Fruit fly (Drosophila melanogaster): ENCODE results near the gene Sugb.
A peak's percentile ranks its signal among the peaks of the same experiment; 100 is the strongest.

Sugb gene

dm6 chr3L:11683819-11684521 lies at the start of gene Sugb (continued):
- TF ChIP-seq NC2β (GFP tag; optimal IDR thresholded peaks at IDR 0.05) = no peak
- no peak for TF ChIP-seq CG12744 (GFP tag; optimal IDR thresholded peaks at IDR 0.05)
- TF ChIP-seq pzg (GFP tag; optimal IDR thresholded peaks at IDR 0.05) = peak; percentile 22
- TF ChIP-seq CG13424 (tag; optimal IDR thresholded peaks at IDR 0.05) = peak; percentile 72
- TF ChIP-seq Sox102F (GFP tag; optimal IDR thresholded peaks at IDR 0.05) = peak; percentile 42
- peak; percentile 66 for TF ChIP-seq CG7987 (GFP tag; optimal IDR thresholded peaks at IDR 0.05)
- TF ChIP-seq GATAe (GFP tag; conservative IDR thresholded peaks at IDR 0.05) = no peak; the same call in 1 of the 2 replicates
- TF ChIP-seq pan (optimal IDR thresholded peaks at IDR 0.05) = no peak
- peak in 1 of 2 experiments; percentile 53 for TF ChIP-seq pan (GFP tag; optimal IDR thresholded peaks at IDR 0.05 in 1 of 2, IDR thresholded peaks at IDR 0.05 in 1 of 2)
- TF ChIP-seq CG4617 (GFP tag; optimal IDR thresholded peaks at IDR 0.05; ENCODE audit: borderline replicate concordance) = peak; percentile 52
- TF ChIP-seq CG9876 (GFP tag; optimal IDR thresholded peaks at IDR 0.05) = no peak
- TF ChIP-seq CG4820 (GFP tag; optimal IDR thresholded peaks at IDR 0.05) = no peak
- TF ChIP-seq CG18619 (GFP tag; optimal IDR thresholded peaks at IDR 0.05) = peak; percentile 54
- TF ChIP-seq ssp (GFP tag; IDR thresholded peaks at IDR 0.05) = 0 out of 2 replicates have a peak, but pooled peaks have one; percentile 12
- peak; percentile 34 for TF ChIP-seq pnt (GFP tag; optimal IDR thresholded peaks at IDR 0.05)
- no peak for TF ChIP-seq hkb (optimal IDR thresholded peaks at IDR 0.05)
- TF ChIP-seq hkb (GFP tag; IDR thresholded peaks at IDR 0.05) = peak; percentile 54
- peak; percentile 73; the same call in 2 of the 3 replicates for TF ChIP-seq ci (GFP tag; IDR thresholded peaks at IDR 0.05)
- no peak for TF ChIP-seq tap (tag; optimal IDR thresholded peaks at IDR 0.05)
- no peak for TF ChIP-seq CG1832 (GFP tag; optimal IDR thresholded peaks at IDR 0.05)
- TF ChIP-seq tup (GFP tag; optimal IDR thresholded peaks at IDR 0.05) = peak; percentile 7
- no peak for TF ChIP-seq psq (GFP tag; optimal IDR thresholded peaks at IDR 0.05)
- peak; percentile 66 for TF ChIP-seq CG6854 (GFP tag; optimal IDR thresholded peaks at IDR 0.05)
- peak; percentile 79 for TF ChIP-seq CG30403 (GFP tag; optimal IDR thresholded peaks at IDR 0.05)
- no peak for TF ChIP-seq cas (GFP tag; IDR thresholded peaks at IDR 0.05)
- TF ChIP-seq Lim3 (GFP tag; IDR thresholded peaks at IDR 0.05) = no peak
- TF ChIP-seq Nf-YA (GFP tag; IDR thresholded peaks at IDR 0.05) = no peak
- no peak for TF ChIP-seq so (GFP tag; IDR thresholded peaks at IDR 0.05)
- no peak for TF ChIP-seq wdn (GFP tag; IDR thresholded peaks at IDR 0.05)
- peak; percentile 16 for TF ChIP-seq CG12942 (GFP tag; optimal IDR thresholded peaks at IDR 0.05)
- TF ChIP-seq CG15269 (tag; optimal IDR thresholded peaks at IDR 0.05) = peak; percentile 73
- TF ChIP-seq Hr3 (GFP tag; optimal IDR thresholded peaks at IDR 0.05) = peak; percentile 47
- TF ChIP-seq CG17328 (GFP tag; IDR thresholded peaks at IDR 0.05) = peak; percentile 62
- TF ChIP-seq jumu (GFP tag; optimal IDR thresholded peaks at IDR 0.05) = peak; percentile 5
- peak; percentile 64 for TF ChIP-seq CoRest (tag; optimal IDR thresholded peaks at IDR 0.05)
- TF ChIP-seq CG1602 (GFP tag; optimal IDR thresholded peaks at IDR 0.05) = peak; percentile 33
- TF ChIP-seq Tbp (GFP tag; optimal IDR thresholded peaks at IDR 0.05) = no peak
- no peak for TF ChIP-seq danr (GFP tag; IDR thresholded peaks at IDR 0.05)
- TF ChIP-seq NFAT (GFP tag; IDR thresholded peaks at IDR 0.05) = peak; percentile 77
- TF ChIP-seq CG14667 (GFP tag; IDR thresholded peaks at IDR 0.05) = no peak
- peak; percentile 42 for TF ChIP-seq CG5245 (GFP tag; optimal IDR thresholded peaks at IDR 0.05)
- peak; percentile 40 for TF ChIP-seq CG6683 (GFP tag; optimal IDR thresholded peaks at IDR 0.05)
- no peak for TF ChIP-seq lov (optimal IDR thresholded peaks at IDR 0.05)
- no peak for TF ChIP-seq lov (GFP tag; IDR thresholded peaks at IDR 0.05)
- TF ChIP-seq CkIIα-i1 (GFP tag; IDR thresholded peaks at IDR 0.05) = no peak
- no peak for TF ChIP-seq prd (optimal IDR thresholded peaks at IDR 0.05)
- peak; percentile 70 for TF ChIP-seq prd (GFP tag; IDR thresholded peaks at IDR 0.05)
- TF ChIP-seq chn (GFP tag; optimal IDR thresholded peaks at IDR 0.05) = peak; percentile 34
- no peak for TF ChIP-seq CG2875 (GFP tag; optimal IDR thresholded peaks at IDR 0.05)
- 0 out of 3 replicates have a peak, but pooled peaks have one; percentile 30 for TF ChIP-seq CG14050 (GFP tag; IDR thresholded peaks at IDR 0.05)

Data from whole organism, embryonic.